Fruit fly (Drosophila melanogaster) whole organism, embryonic: Measurements from ENCODE around the gene dwg.
A peak's percentile ranks its signal among the peaks of the same experiment; 100 is the strongest.

Source experiments
- CG10267 ChIP-seq: fragments of 200-800 bp; sonication (Bioruptor generic); optimal IDR thresholded peaks from 2 replicates; lab custom pipeline; 2018; ENCODE audit warnings: missing biosample characterization, mild to moderate bottlenecking, missing genetic modification characterization, moderate library complexity
- CG1233 ChIP-seq: fragments of 200-800 bp; sonication (Bioruptor generic); optimal IDR thresholded peaks from 4 replicates; lab custom pipeline; 2018; ENCODE audit warnings: missing biosample characterization, mild to moderate bottlenecking, missing genetic modification characterization
- CG13287 ChIP-seq: fragments of 200-800 bp; sonication (Bioruptor generic); IDR thresholded peaks from 2 replicates; pipeline ENCODE4 v1.3.6; 2022; ENCODE audit warnings: missing biosample characterization, missing genetic modification characterization; ENCODE audit not compliant: partially characterized antibody
- CG13624 ChIP-seq: fragments of 200-800 bp; sonication (Bioruptor generic); optimal IDR thresholded peaks from 2 replicates; lab custom pipeline; 2016; ENCODE audit warnings: missing biosample characterization, missing genetic modification characterization
- CG14050 ChIP-seq: fragments of 200-800 bp; sonication (Bioruptor generic); IDR thresholded peaks from 3 replicates; pipeline ENCODE4 v1.3.6; 2022; ENCODE audit warnings: missing biosample characterization, missing genetic modification characterization
- CG1603 ChIP-seq: fragments of 200-800 bp; sonication (Bioruptor generic); optimal IDR thresholded peaks from 2 replicates; lab custom pipeline; 2019; ENCODE audit warnings: missing biosample characterization, mild to moderate bottlenecking, missing genetic modification characterization, moderate library complexity
- CG1792 ChIP-seq: fragments of 200-800 bp; sonication (Bioruptor generic); optimal IDR thresholded peaks from 2 replicates; lab custom pipeline; 2016; ENCODE audit warnings: missing biosample characterization, missing genetic modification characterization
- CG3847 ChIP-seq: fragments of 200-800 bp; sonication (Bioruptor generic); IDR thresholded peaks from 2 replicates; pipeline ENCODE4 v1.3.6; 2022; ENCODE audit warnings: missing biosample characterization, missing genetic modification characterization
- CG3995 ChIP-seq: fragments of 200-800 bp; sonication (Bioruptor generic); optimal IDR thresholded peaks from 3 replicates; lab custom pipeline; 2016; ENCODE audit warnings: missing biosample characterization, missing genetic modification characterization
- CG4707 ChIP-seq: fragments of 200-800 bp; sonication (Bioruptor generic); optimal IDR thresholded peaks from 2 replicates; lab custom pipeline; 2018; ENCODE audit warnings: missing biosample characterization, mild to moderate bottlenecking, missing genetic modification characterization, moderate library complexity
- CG4730 ChIP-seq: fragments of 200-800 bp; sonication (Bioruptor generic); IDR thresholded peaks from 2 replicates; pipeline ENCODE4 v1.3.6; 2022; ENCODE audit warnings: missing biosample characterization, missing genetic modification characterization
- CG4854 ChIP-seq: fragments of 200-800 bp; sonication (Bioruptor generic); optimal IDR thresholded peaks from 2 replicates; lab custom pipeline; 2016; ENCODE audit warnings: missing biosample characterization, missing genetic modification characterization, inconsistent platforms
- CG6689 ChIP-seq: fragments of 200-800 bp; sonication (Bioruptor generic); IDR thresholded peaks from 2 replicates; pipeline ENCODE4 v1.3.6; 2022; ENCODE audit warnings: missing biosample characterization, missing genetic modification characterization
- CG9797 ChIP-seq: fragments of 200-800 bp; sonication (Bioruptor generic); optimal IDR thresholded peaks from 3 replicates; lab custom pipeline; 2018; ENCODE audit warnings: missing biosample characterization, mild to moderate bottlenecking, missing genetic modification characterization
- CG9932 ChIP-seq: fragments of 200-800 bp; sonication (Bioruptor generic); IDR thresholded peaks from 2 replicates; pipeline ENCODE4 v1.3.6; 2022; ENCODE audit warnings: missing biosample characterization, missing genetic modification characterization
- D ChIP-seq, 2 experiments: fragments of 200-800 bp in 1 of 2; fragments of >200 bp in 1 of 2; sonication (Bioruptor generic) in 1 of 2; optimal IDR thresholded peaks; 2 replicates in 1 of 2; 3 replicates in 1 of 2; lab custom pipeline; 2017; ENCODE audit warnings: mild to moderate bottlenecking in 1 of 2, missing biosample characterization in 1 of 2, missing genetic modification characterization in 1 of 2, missing genetic modification reagents in 1 of 2
- D19A ChIP-seq: fragments of 200-800 bp; optimal IDR thresholded peaks from 3 replicates; lab custom pipeline; 2019; ENCODE audit warnings: missing biosample characterization, mild to moderate bottlenecking, missing genetic modification characterization, moderate library complexity
- Ets65A ChIP-seq: fragments of 200-800 bp; sonication (Bioruptor generic); peaks from one replicate; lab custom pipeline; 2016; ENCODE audit warnings: missing biosample characterization, missing genetic modification characterization
- HLH3B ChIP-seq: fragments of 200-800 bp; sonication (Bioruptor generic); IDR thresholded peaks from 2 replicates; pipeline ENCODE4 v1.3.6; 2022; ENCODE audit warnings: missing biosample characterization, missing genetic modification characterization
- HmgZ ChIP-seq: fragments of 200-800 bp; sonication (Bioruptor generic); optimal IDR thresholded peaks from 2 replicates; lab custom pipeline; 2018; ENCODE audit warnings: missing biosample characterization, mild to moderate bottlenecking, missing genetic modification characterization
- Hr78 ChIP-seq, 2 experiments: fragments of 200-800 bp in 1 of 2; fragments of >200 bp in 1 of 2; sonication (Bioruptor generic) in 1 of 2; optimal IDR thresholded peaks; 2 replicates each; lab custom pipeline; 2017 to 2019; ENCODE audit warnings: missing biosample characterization in 2 of 2, missing genetic modification characterization in 2 of 2, mild to moderate bottlenecking in 1 of 2, moderate library complexity in 1 of 2
- Jarid2 ChIP-seq: fragments of 200-800 bp; sonication (Bioruptor generic); optimal IDR thresholded peaks from 3 replicates; lab custom pipeline; 2017; ENCODE audit warnings: mild to moderate bottlenecking, missing biosample characterization, missing genetic modification reagents, missing genetic modification characterization
- MESR4 ChIP-seq: fragments of 200-800 bp; sonication (Bioruptor generic); optimal IDR thresholded peaks from 2 replicates; lab custom pipeline; 2018; ENCODE audit warnings: missing biosample characterization, mild to moderate bottlenecking, missing genetic modification characterization, moderate library complexity
- NfI ChIP-seq: fragments of 200-800 bp; sonication (Bioruptor generic); optimal IDR thresholded peaks from 3 replicates; lab custom pipeline; 2018; ENCODE audit warnings: missing biosample characterization, mild to moderate bottlenecking, missing genetic modification characterization, moderate library complexity
- Poxn ChIP-seq: fragments of 200-800 bp; sonication (Bioruptor generic); IDR thresholded peaks from 2 replicates; pipeline ENCODE4 v1.3.6; 2022; ENCODE audit warnings: missing biosample characterization, missing genetic modification characterization
- Sry-β ChIP-seq: fragments of 200-800 bp; sonication (Bioruptor generic); optimal IDR thresholded peaks from 2 replicates; lab custom pipeline; 2018; ENCODE audit warnings: missing biosample characterization, mild to moderate bottlenecking, missing genetic modification characterization, moderate library complexity
- Sry-δ ChIP-seq: fragments of 200-800 bp; sonication (Bioruptor generic); optimal IDR thresholded peaks from 2 replicates; lab custom pipeline; 2016; ENCODE audit warnings: missing biosample characterization, missing genetic modification characterization
- amos ChIP-seq: fragments of 200-800 bp; sonication (Bioruptor generic); IDR thresholded peaks from 2 replicates; pipeline ENCODE4 v1.3.6; 2022; ENCODE audit warnings: missing biosample characterization, missing genetic modification characterization; ENCODE audit not compliant: partially characterized antibody
- ato ChIP-seq: fragments of 200-800 bp; sonication (Bioruptor generic); IDR thresholded peaks from 2 replicates; pipeline ENCODE4 v1.3.6; 2022; ENCODE audit warnings: missing biosample characterization, missing genetic modification characterization; ENCODE audit not compliant: partially characterized antibody
- bbx ChIP-seq: fragments of 200-800 bp; sonication (Bioruptor generic); IDR thresholded peaks from 2 replicates; pipeline ENCODE4 v1.3.6; 2022; ENCODE audit warnings: missing biosample characterization, missing genetic modification characterization; ENCODE audit not compliant: partially characterized antibody
- cad ChIP-seq: fragments of >200 bp; optimal IDR thresholded peaks from 2 replicates; lab custom pipeline; 2017; ENCODE audit warnings: missing biosample characterization, missing genetic modification characterization
- corto ChIP-seq: fragments of 200-800 bp; sonication (Bioruptor generic); optimal IDR thresholded peaks from 2 replicates; lab custom pipeline; 2016; ENCODE audit warnings: missing biosample characterization, mild to moderate bottlenecking, missing genetic modification characterization, moderate library complexity
- en ChIP-seq: fragments of 200-800 bp; sonication (Bioruptor generic); optimal IDR thresholded peaks from 2 replicates; lab custom pipeline; 2016; ENCODE audit warnings: missing biosample characterization, missing genetic modification characterization
- gfzf ChIP-seq: fragments of 200-800 bp; sonication (Bioruptor generic); optimal IDR thresholded peaks from 2 replicates; lab custom pipeline; 2016; ENCODE audit warnings: missing biosample characterization, mild to moderate bottlenecking, missing genetic modification characterization, moderate library complexity
- hbn ChIP-seq: fragments of 200-800 bp; sonication (Bioruptor generic); IDR thresholded peaks from 2 replicates; pipeline ENCODE4 v1.3.6; 2022; ENCODE audit warnings: missing biosample characterization, missing genetic modification characterization; ENCODE audit not compliant: partially characterized antibody
- klu ChIP-seq: fragments of 200-800 bp; sonication (Bioruptor generic); IDR thresholded peaks from 2 replicates; pipeline ENCODE4 v1.3.6; 2022; ENCODE audit warnings: missing biosample characterization, missing genetic modification characterization
- kni ChIP-seq: fragments of 200-800 bp; sonication (Bioruptor generic); optimal IDR thresholded peaks from 3 replicates; lab custom pipeline; 2017; ENCODE audit warnings: mild to moderate bottlenecking, missing biosample characterization, missing genetic modification reagents, missing genetic modification characterization
- knrl ChIP-seq: fragments of 200-800 bp; sonication (Bioruptor generic); IDR thresholded peaks from 3 replicates; pipeline ENCODE4 v1.3.6; 2022; ENCODE audit warnings: missing biosample characterization, missing genetic modification characterization; ENCODE audit not compliant: partially characterized antibody
- lab ChIP-seq: fragments of 200-800 bp; sonication (Bioruptor generic); optimal IDR thresholded peaks from 3 replicates; lab custom pipeline; 2017; ENCODE audit warnings: missing biosample characterization, missing genetic modification characterization, mild to moderate bottlenecking, moderate library complexity, missing genetic modification reagents
- lola ChIP-seq, 3 experiments: fragments of >200 bp in 2 of 3; fragments of 200-800 bp in 1 of 3; sonication (Bioruptor generic) in 1 of 3; optimal IDR thresholded peaks; 2 replicates each; lab custom pipeline; 2017 to 2019; ENCODE audit warnings: missing biosample characterization in 3 of 3, missing genetic modification characterization in 3 of 3, mild to moderate bottlenecking in 1 of 3, moderate library complexity in 1 of 3
- luna ChIP-seq: fragments of 200-800 bp; sonication (Bioruptor generic); optimal IDR thresholded peaks from 2 replicates; lab custom pipeline; 2016; ENCODE audit warnings: missing biosample characterization, missing genetic modification characterization
- mam ChIP-seq: fragments of 200-800 bp; sonication (Bioruptor generic); optimal IDR thresholded peaks from 3 replicates; lab custom pipeline; 2016; ENCODE audit warnings: missing biosample characterization, missing genetic modification characterization
- nerfin-2 ChIP-seq: fragments of 200-800 bp; sonication (Bioruptor generic); IDR thresholded peaks from 2 replicates; pipeline ENCODE4 v1.3.6; 2022; ENCODE audit warnings: missing biosample characterization, missing genetic modification characterization; ENCODE audit not compliant: partially characterized antibody
- phol ChIP-seq: fragments of 200-800 bp; sonication (Bioruptor generic); optimal IDR thresholded peaks from 3 replicates; lab custom pipeline; 2018; ENCODE audit warnings: missing biosample characterization, mild to moderate bottlenecking, missing genetic modification characterization, moderate library complexity
- row ChIP-seq: fragments of 200-800 bp; sonication (Bioruptor generic); IDR thresholded peaks from 3 replicates; pipeline ENCODE4 v1.3.6; 2022; ENCODE audit warnings: missing biosample characterization, missing genetic modification characterization
- sob ChIP-seq: fragments of 200-800 bp; sonication (Bioruptor generic); IDR thresholded peaks from 2 replicates; pipeline ENCODE4 v1.3.6; 2022; ENCODE audit warnings: missing biosample characterization, missing genetic modification characterization
- twi ChIP-seq: fragments of 200-800 bp; optimal IDR thresholded peaks from 2 replicates; lab custom pipeline; 2019; ENCODE audit warnings: missing biosample characterization, mild to moderate bottlenecking, missing genetic modification characterization, moderate library complexity
- unc-4 ChIP-seq: fragments of 200-800 bp; sonication (Bioruptor generic); IDR thresholded peaks from 2 replicates; pipeline ENCODE4 v1.3.6; 2022; ENCODE audit warnings: missing biosample characterization, missing genetic modification characterization; ENCODE audit not compliant: partially characterized antibody
- wdn ChIP-seq: fragments of 200-800 bp; sonication (Bioruptor generic); IDR thresholded peaks from 2 replicates; pipeline ENCODE4 v1.3.6; 2022; ENCODE audit warnings: missing biosample characterization, missing genetic modification characterization

dwg gene

dm6 chrX:2713776-2714175, 13.7 kb upstream of the dwg start, which contains the start of the genes CG2685 and CG2694 (continued):
- no peak for TF ChIP-seq CG1233 (GFP tag; lab: Kevin White, UChicago)
- no peak for TF ChIP-seq CG13624
- TF ChIP-seq CG3995: peak; percentile 22
- TF ChIP-seq phol (tag; lab: Kevin White, UChicago): peak; percentile 5
- TF ChIP-seq unc-4: peak; percentile 75
- TF ChIP-seq CG4730 (GFP tag; lab: Robert Waterston, UW): no peak
- peak; percentile 65 for TF ChIP-seq row (GFP tag; lab: Robert Waterston, UW)
- TF ChIP-seq Ets65A (GFP tag; lab: Kevin White, UChicago): peak; percentile 42
- TF ChIP-seq CG6689 (GFP tag; lab: Robert Waterston, UW): no peak
- TF ChIP-seq D19A: no peak
- TF ChIP-seq CG3847 (GFP tag; lab: Robert Waterston, UW): peak; percentile 49; the same call in 1 of the 2 replicates
- no peak for TF ChIP-seq CG1792 (GFP tag; lab: Kevin White, UChicago)
- no peak for TF ChIP-seq luna (GFP tag; lab: Kevin White, UChicago)
- TF ChIP-seq CG9932: peak; percentile 54; the same call in 1 of the 2 replicates
- TF ChIP-seq HmgZ (tag; lab: Kevin White, UChicago): peak; percentile 48
- peak; percentile 50 for TF ChIP-seq CG1603
- peak; percentile 72 for TF ChIP-seq CG9797 (GFP tag; lab: Kevin White, UChicago)
- TF ChIP-seq klu (GFP tag; lab: Robert Waterston, UW): no peak
- peak; percentile 65 for TF ChIP-seq knrl (GFP tag; lab: Robert Waterston, UW)
- TF ChIP-seq kni: no peak
- TF ChIP-seq nerfin-2 (GFP tag; lab: Robert Waterston, UW): peak; percentile 58; the same call in 1 of the 2 replicates
- no peak for TF ChIP-seq wdn (GFP tag; lab: Robert Waterston, UW)
- no peak for TF ChIP-seq corto (GFP tag; lab: Kevin White, UChicago)
- TF ChIP-seq lab (GFP tag; lab: Kevin White, UChicago): no peak
- no peak for TF ChIP-seq CG4854
- TF ChIP-seq MESR4 (GFP tag; lab: Kevin White, UChicago): peak; percentile 41
- peak; percentile 72 for TF ChIP-seq hbn (GFP tag; lab: Robert Waterston, UW)
- TF ChIP-seq cad (GFP tag; lab: Kevin White, UChicago): no peak
- TF ChIP-seq twi (tag; lab: Kevin White, UChicago): no peak
- TF ChIP-seq Jarid2 (GFP tag; lab: Kevin White, UChicago): no peak
- TF ChIP-seq Sry-β (GFP tag; lab: Kevin White, UChicago): peak; percentile 87
- TF ChIP-seq bbx: peak; percentile 79
- peak; percentile 74 for TF ChIP-seq CG10267 (tag; lab: Kevin White, UChicago)
- no peak for TF ChIP-seq D (optimal IDR thresholded peaks at IDR 0.05; lab: Kevin White, UChicago)
- no peak for TF ChIP-seq D (GFP tag; optimal IDR thresholded peaks at IDR 0.05; lab: Kevin White, UChicago)
- TF ChIP-seq CG13287: peak; percentile 82
- TF ChIP-seq CG14050 (GFP tag; lab: Robert Waterston, UW): no peak
- peak; percentile 65 for TF ChIP-seq gfzf
- TF ChIP-seq CG4707 (GFP tag; lab: Kevin White, UChicago): no peak
- no peak for TF ChIP-seq Poxn (GFP tag; lab: Robert Waterston, UW)
- TF ChIP-seq ato (GFP tag; lab: Robert Waterston, UW): peak; percentile 68
- TF ChIP-seq amos (GFP tag; lab: Robert Waterston, UW): peak; percentile 80
- TF ChIP-seq NfI (GFP tag; lab: Kevin White, UChicago): peak; percentile 2
- peak; percentile 16 for TF ChIP-seq mam (GFP tag; lab: Kevin White, UChicago)
- no peak for TF ChIP-seq lola (GFP tag; optimal IDR thresholded peaks at IDR 0.05; lab: Kevin White, UChicago)
- TF ChIP-seq HLH3B (GFP tag; lab: Robert Waterston, UW): no peak
- TF ChIP-seq Sry-δ: peak; percentile 79
- TF ChIP-seq en (GFP tag; lab: Kevin White, UChicago): no peak
- TF ChIP-seq sob (GFP tag; lab: Robert Waterston, UW): peak; percentile 46
- no peak for TF ChIP-seq Hr78 (GFP tag; optimal IDR thresholded peaks at IDR 0.05; lab: Kevin White, UChicago)
